Fruit fly (Drosophila melanogaster) ovary, adult (tissue): ENCODE results near the gene Psf1.

Experiments
- CG17801 ChIP-seq: fragments of 200-800 bp; optimal IDR thresholded peaks from 2 replicates; lab custom pipeline; 2019; ENCODE audit warnings: missing biosample characterization, mild to moderate bottlenecking, missing genetic modification characterization, moderate library complexity; ENCODE audit not compliant: partially characterized antibody

The Psf1 gene

DNA sequence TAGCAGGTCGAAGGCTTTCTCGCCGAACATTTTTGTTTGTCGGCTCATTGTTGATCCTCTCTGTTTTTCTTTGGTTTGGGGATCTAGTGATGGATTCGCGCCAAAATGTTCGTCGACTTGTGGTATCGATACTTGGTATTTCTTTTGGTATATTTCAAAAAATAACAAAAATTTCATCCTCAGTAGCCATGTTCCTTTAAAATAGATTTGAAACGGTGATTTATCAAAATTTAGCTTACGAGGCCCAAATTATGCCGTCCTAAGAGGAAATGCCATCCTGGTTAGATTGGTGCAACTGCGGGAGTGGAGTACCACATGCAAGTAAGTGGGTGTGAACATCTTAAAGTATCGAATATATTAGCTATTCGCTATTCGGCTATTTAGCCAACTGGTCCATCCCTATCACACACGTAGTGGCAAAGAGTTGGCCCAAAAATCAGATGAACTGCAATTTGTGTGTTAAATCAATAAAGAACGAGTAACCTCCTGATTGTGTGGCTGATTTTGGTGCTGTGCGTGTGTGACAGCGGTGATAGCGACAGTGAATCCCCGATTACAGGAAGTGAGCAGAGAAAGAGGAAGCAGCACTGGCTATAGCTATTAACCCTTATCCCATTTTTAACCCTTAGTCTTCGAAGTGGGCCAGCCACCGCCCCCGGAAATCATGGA lies at the start of gene Psf1, which contains the start of gene Sac1:
Gene Psf1 (minus strand): TSS at position 51 of the 669 bp plus-strand sequence.
Gene Sac1 (plus strand): TSS at position 191 of the 669 bp plus-strand sequence.
- TF ChIP-seq CG17801 (GFP tag; lab: Kevin White, UChicago) = no peak

DNA sequence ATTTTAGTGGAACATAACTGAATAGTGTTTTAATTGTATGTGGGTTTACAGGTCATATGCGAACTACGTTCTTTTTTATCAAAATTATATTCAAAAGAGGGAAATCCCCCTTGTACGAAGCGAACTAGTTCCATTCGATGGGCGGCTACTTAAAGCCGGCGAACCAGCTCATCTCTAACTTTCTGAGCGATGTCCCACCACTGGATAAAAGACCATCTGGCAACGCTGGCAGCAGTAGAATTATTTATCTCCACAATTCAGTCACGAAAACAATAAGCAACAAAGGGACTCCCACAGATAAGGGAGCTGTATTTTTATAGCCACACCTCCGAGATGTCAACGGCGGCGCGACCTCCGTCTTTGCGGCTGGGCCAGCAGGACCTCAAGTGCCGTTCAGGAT lies 48.2 kb upstream of the Psf1 start, which contains the start of gene Rabex-5:
Gene Rabex-5 (plus strand): TSS at position 221 of the 400 bp plus-strand sequence.
- TF ChIP-seq CG17801 (GFP tag; lab: Kevin White, UChicago) = no peak

DNA sequence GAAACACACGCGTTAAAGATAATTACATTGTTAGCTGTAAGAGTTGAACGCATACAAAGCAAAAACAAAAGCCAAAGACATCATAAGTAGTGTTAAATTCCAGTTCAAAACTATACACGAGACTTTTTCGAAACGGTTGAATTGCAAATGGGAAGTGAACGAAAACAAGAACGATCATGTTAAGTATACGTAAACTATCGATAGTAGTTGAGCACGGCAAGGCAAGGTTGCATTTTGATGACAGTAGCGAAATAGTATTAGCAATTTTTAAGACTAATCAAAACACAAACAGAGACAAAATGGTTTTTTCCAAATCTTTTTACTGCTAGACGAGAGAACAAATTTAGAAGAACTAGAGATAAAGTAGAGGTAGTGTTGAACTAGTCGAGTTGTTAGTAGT lies 47.4 kb upstream of the Psf1 start:
- no peak for TF ChIP-seq CG17801 (GFP tag; lab: Kevin White, UChicago)

DNA sequence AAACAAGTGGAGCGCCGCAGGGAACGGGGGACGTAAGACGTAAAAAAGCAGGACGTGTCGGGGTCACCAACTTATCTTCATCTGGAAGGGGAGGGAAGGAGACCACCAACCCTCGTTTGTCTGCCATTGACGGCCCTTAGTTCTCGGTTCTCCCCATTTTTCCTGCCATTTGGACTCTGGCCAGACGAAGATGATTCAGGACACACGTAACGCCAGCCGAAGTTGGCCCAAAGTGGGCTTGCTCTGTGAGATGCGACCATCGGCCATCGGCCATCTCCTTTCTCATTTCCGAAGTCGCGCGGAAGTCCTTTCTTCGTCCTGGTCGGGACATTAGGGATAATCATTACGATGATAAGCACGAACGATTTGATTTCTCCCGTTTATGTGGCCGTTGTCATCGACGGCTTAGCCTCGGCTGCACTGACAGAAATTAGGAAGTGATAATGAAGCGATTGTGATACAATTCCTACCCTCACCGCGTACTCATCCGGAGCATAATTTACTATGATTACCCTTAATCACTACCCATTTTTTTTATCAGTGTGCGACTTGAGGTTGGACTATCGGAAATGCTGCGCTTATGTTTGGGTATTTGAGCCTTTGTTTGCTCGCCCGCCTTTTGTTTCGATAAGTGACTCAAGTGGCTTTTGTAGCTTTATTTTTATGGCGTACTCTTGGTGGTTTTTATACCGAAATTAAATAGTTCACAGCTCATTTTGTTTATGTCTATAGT lies 33.6 kb upstream of the Psf1 start:
- TF ChIP-seq CG17801 (GFP tag; lab: Kevin White, UChicago) = no peak

DNA sequence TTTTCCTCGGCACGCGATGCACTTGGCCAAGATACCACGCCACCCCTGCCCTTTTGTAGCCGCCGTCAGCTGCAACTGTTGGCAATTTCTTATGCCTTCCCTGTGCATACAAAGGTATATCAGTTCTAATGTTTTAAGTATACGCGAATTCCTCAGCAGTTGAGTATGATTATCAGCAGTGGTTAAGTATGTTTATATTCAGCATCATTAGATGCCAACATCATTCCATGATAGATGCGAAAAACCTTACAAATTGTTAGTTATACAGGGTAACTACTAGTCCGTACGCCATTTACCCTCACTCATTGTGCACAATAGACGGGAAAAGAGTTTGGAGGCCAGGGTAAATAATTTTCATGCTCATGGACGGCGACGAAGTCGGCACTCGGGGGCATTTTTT lies 32.2 kb upstream of the Psf1 start:
- TF ChIP-seq CG17801 (GFP tag; lab: Kevin White, UChicago) = no peak

DNA sequence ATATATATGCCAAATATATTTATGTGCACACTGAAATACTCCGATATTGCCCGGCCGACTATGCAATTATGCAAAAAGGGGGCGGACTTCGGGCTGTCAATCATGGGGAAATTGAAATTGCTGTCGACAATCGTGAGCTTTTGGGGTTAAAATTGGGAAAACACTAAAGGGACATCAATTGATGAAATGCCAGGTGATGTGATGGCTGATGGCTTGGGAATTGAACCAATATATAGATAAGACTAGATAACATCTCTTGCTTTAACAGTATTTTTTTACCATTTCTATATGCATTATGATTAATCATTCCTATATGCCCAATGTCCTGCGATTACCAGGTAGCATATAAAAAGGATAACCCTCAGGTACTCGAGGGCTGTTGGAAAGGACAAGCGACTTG lies 30.5 kb upstream of the Psf1 start:
- TF ChIP-seq CG17801 (GFP tag; lab: Kevin White, UChicago) = no peak

DNA sequence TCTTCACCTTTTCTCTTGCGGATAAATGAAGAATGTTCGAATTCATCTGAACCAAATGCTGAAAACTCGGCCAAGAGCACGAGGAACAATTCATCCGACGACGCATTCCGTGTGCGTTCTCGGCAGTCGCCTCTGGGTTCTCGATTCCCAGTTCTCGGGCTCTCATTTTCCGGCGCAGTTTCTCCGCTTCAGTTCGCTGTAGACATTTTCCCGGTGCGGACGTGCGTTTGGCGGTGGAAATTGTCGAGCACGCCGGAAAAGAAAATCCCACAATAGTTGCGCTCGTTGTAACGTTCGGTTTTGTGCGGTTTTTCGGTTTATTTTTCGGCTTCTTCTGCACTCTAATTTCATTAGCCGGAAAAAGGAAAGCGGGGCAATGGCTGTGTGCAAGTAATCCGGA lies 28.3 kb upstream of the Psf1 start, which contains the start of gene CG32333:
Gene CG32333 (plus strand): TSS at position 190 of the 400 bp plus-strand sequence.
- TF ChIP-seq CG17801 (GFP tag; lab: Kevin White, UChicago) = no peak

DNA sequence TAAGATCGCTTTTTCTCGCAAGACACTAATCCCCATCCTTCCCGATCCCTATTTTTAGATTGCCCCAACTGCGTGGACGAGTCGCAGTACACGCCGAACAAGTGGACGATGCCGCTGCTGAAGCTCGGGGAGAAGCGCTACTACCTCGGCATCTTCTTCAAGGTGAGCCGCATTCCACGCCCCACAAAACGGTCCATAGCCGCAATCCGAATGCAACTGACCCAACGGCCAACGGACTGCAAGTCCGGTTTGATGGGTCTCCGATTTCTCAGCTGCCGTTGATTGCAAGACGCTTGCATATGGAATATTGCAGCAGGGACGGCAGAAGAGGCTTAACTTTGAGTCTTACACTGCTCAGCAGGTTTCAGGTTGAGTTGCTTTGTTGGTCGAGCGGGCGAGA lies 21.5 kb upstream of the Psf1 start:
- no peak for TF ChIP-seq CG17801 (GFP tag; lab: Kevin White, UChicago)

DNA sequence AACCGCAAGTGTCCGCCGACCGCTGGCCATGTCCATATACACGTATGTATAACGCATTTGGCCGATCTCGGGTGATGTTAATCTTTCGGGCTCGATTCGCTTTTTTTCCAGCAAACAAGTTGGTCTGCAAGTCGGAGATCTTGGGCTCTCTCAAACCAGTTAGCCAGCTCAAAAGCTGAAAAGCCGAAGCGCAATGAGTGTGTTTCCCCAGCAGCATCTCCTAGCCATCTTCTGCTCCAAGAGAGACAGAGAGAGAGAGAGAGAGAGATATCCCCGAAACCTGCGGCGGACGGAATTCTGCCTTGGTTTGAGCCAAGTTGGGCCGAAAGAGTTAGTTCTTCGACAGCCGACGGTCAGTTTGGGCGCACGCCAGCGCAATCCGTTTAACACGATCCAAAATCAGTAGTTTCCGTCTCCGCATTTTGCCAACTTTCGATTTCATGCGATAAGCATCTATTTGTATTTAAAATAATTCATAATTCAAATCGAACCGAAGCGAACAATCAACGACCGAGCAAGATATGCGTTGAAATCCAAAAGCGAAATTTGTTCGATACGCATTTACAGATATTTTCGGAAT lies 18.0 kb upstream of the Psf1 start:
- TF ChIP-seq CG17801 (GFP tag; lab: Kevin White, UChicago) = no peak

DNA sequence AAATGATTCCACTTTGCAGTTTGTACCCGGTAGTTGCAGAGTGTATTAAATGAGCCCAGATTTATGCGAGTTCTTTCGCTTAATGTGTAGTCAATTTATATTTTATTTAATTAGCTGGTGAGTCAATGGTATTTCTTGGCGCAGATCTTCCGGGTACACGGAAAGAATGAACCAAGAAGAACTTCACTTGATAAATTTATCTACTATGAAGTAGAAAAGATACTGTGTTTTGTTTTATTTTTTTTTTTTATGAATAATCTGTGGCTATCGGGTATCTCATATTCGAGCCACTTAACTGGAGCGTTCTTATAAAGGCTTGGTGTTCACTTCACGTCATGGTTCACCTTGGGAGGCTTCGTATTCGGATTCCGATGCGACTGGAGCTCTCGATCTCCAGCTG lies 17.5 kb upstream of the Psf1 start:
- TF ChIP-seq CG17801 (GFP tag; lab: Kevin White, UChicago) = no peak

DNA sequence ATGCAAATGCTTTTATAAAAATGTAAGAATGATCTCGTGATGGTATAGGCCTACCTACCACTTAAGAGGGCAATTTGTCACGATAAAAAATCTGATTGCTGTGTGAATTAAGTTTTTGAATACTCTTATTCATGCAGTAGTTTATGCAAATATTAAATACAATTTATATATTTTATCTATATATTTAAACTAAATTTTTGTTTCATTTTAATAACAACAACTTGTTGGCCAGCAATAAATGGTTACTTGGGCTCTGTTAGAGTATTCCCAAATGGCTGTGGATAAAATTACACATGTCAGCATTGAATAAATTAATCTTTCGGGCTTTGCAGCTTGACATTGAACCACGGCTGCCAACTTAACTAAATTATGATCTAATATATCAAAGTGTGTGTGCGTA lies 11.1 kb upstream of the Psf1 start:
- no peak for TF ChIP-seq CG17801 (GFP tag; lab: Kevin White, UChicago)

DNA sequence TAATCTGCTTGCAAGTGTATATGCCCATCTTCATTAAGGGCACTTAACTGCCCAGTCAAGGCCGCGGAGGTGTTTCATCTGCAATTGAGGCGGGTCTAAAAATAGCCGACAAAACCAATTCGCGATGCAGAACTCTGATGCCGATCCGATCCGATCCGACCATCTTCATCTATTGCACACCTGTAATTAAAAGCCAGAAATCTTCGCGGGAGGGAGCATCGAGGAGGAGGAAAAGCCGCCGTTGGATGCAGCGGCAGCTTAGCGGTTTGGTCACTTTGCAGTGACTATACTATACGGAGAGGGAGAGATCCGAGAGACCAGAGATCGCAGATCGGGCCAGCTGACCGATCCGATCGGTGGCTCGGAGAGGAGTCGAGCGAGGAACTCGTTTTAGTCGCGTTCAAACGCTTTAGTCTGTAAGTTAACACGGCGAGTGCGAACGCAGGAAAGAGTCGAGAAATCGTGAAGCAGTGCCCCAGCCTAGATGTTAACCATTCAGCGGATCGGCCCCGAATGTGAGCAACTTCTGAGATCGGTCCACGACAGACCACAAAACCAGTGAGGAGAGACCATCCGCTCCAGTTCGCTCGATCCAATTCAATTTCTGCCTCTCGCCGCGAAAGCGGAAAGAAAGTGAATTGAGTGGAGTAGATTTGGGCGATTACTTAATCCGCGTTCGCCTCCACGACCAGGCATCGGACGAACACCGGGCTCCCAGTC lies 8.7 kb upstream of the Psf1 start, which contains the start of gene tfc:
Gene tfc (plus strand): TSS at position 389 of the 720 bp plus-strand sequence.
- TF ChIP-seq CG17801 (GFP tag; lab: Kevin White, UChicago) = no peak

DNA sequence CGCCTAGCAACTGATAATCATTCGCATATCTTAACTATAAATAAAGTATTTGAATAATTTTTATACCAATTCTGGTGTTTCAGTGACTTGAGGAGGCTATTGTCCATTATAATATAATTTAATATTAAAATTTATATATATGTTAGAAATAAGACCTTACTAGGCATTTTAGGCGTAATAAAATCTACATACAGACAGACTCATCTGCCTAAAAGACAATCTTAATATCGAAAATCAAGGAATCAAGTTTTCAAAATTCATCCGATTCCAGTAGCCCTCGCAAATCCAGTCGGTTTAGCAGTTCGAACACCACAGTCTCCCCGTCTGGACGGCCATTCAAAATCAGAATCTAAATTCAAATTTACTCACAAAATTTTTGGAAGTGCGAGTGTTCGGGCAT lies 4.2 kb upstream of the Psf1 start, which contains the start of the genes CG9130 and CG9133:
Gene CG9130 (plus strand): TSS at position 301 of the 400 bp plus-strand sequence.
Gene CG9133 (plus strand): TSS at position 301 of the 400 bp plus-strand sequence.
- no peak for TF ChIP-seq CG17801 (GFP tag; lab: Kevin White, UChicago)

DNA sequence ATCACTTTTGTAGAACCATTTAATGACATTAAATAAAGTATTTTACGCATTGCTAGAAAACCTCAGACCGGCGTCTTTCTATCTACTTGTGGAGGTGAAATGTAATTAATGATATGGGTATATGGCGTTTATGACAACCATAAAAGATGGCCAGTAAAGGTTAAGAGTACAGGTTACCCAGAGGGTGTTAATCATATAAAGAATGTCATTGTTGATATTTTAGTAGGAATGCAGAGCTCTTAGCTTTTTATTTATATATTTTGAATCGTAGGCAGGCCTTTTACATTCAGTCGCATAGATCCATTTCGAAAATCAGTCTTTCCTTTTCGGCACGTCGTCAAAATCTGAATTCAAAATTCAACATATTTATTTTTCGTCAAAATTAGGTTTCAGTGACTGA lies 2.9 kb upstream of the Psf1 start, which contains the start of gene Bfc:
Gene Bfc (plus strand): TSS at position 301 of the 400 bp plus-strand sequence.
- TF ChIP-seq CG17801 (GFP tag; lab: Kevin White, UChicago) = no peak
